Worm (Caenorhabditis elegans): ENCODE results near the gene Y53F4B.24.
A peak's percentile ranks its signal among the peaks of the same experiment; 100 is the strongest.
"Not testable (repeated sequence)": the region's sequence is repeated elsewhere in the genome, so short reads cannot be mapped to it uniquely, and the experiment has no call there.

Y53F4B.24 gene

DNA sequence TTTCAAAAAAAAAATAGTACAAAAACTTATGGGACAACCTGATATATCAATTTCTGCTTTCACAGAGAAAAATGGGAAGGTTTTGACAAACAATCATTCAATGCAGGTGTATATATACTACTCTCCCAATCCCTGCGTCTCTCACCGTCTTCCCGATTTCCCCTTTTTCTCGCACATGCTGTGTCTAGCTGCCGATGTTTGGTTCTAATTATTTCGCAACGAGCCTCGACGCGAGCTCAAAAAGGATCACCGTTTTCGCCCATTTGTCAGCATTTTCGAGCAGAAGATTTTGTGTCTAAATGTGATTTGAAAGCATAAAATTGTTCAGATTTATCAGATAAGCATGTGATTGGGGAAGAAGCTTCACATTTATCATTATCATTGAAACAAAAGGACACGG is 38.9 kb upstream of the Y53F4B.24 start (continued):
- TF ChIP-seq nhr-48 (tag; optimal IDR thresholded peaks at IDR 0.05): no peak
- no peak for TF ChIP-seq nhr-25 (tag; optimal IDR thresholded peaks at IDR 0.05; ENCODE audit: borderline replicate concordance, insufficient read depth)

DNA sequence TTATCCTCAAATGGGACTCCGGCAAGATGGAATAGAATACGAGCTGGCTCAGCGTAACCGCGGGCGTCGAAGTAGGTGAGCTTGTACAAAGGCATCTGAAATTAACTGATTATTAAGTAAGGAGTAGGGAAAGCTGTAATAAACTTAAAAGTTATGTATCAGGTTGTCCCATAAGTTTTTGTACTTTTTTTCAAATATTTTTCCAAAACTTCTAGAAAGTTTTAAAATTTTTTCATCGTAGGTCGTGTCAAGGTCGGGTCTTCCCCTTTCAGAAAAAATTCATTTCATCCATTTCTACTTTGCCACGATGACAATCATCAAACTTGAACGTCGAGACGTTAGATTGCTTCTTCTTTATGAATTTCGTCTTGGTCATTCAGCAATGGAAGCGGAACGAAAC is 37.6 kb upstream of the Y53F4B.24 start, which contains the start of gene gst-39:
Gene gst-39, minus strand, starts transcription at position 101 of the 400 bp plus-strand sequence.
- not testable (repeated sequence) for TF ChIP-seq snpc-4 (tag; optimal IDR thresholded peaks at IDR 0.05); nhr-48 (tag; optimal IDR thresholded peaks at IDR 0.05); unc-130 (GFP tag; optimal IDR thresholded peaks at IDR 0.05)

DNA sequence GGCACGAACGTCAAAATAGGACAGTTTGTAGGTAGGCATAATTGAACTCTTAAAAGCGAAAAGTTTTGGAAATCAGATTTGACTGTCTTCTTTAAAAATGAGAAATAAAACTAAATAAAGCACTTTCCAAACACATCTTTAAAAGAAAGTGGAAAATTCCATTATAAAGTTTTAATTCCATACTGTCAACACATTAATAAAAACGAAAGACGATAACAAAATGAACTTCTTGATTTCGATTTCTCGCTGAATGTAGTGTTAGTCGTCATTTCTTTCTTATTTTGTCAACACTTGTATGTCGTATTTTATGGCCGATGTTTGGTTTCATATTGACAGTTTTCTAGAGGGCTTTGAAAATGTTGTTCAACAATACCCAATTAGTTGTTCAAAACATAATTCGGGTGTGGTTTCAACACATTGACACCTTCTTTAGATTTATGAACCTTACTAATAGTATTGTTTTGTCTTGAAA is 35.6 kb upstream of the Y53F4B.24 start, which contains the start of gene gst-29:
Gene gst-29, minus strand, starts transcription at position 51 of the 472 bp plus-strand sequence.
- TF ChIP-seq saeg-2 (GFP tag; IDR thresholded peaks at IDR 0.05): no peak
- no peak for TF ChIP-seq unc-39 (tag; optimal IDR thresholded peaks at IDR 0.05)
- TF ChIP-seq lin-15B (tag; optimal IDR thresholded peaks at IDR 0.05): no peak
- no peak for TF ChIP-seq zag-1 (tag; optimal IDR thresholded peaks at IDR 0.05)
- no peak for TF ChIP-seq nhr-102 (tag; optimal IDR thresholded peaks at IDR 0.05)
- TF ChIP-seq ces-1 (GFP tag; optimal IDR thresholded peaks at IDR 0.05): no peak
- TF ChIP-seq ztf-7 (tag; optimal IDR thresholded peaks at IDR 0.05): no peak
- TF ChIP-seq vab-7 (GFP tag; IDR thresholded peaks at IDR 0.05): no peak
- no peak for TF ChIP-seq ama-1 (optimal IDR thresholded peaks at IDR 0.05)
- TF ChIP-seq unc-62 (GFP tag; optimal IDR thresholded peaks at IDR 0.05 in 1 of 2): no peak
- no peak for TF ChIP-seq unc-62 (tag; optimal IDR thresholded peaks at IDR 0.05)
- TF ChIP-seq dmd-6 (GFP tag; IDR thresholded peaks at IDR 0.05): no peak
- TF ChIP-seq ceh-28 (tag; optimal IDR thresholded peaks at IDR 0.05): no peak
- no peak for TF ChIP-seq mep-1 (tag; optimal IDR thresholded peaks at IDR 0.05)
- TF ChIP-seq nhr-77 (tag; optimal IDR thresholded peaks at IDR 0.05): peak; percentile 53
- no peak for TF ChIP-seq lsy-2 (tag; optimal IDR thresholded peaks at IDR 0.05)
- TF ChIP-seq snpc-4 (tag; optimal IDR thresholded peaks at IDR 0.05): no peak
- no peak for TF ChIP-seq dpl-1 (GFP tag; optimal IDR thresholded peaks at IDR 0.05)
- no peak for TF ChIP-seq tag-97 (GFP tag; IDR thresholded peaks at IDR 0.05)
- no peak for TF ChIP-seq F37D6.2 (tag; optimal IDR thresholded peaks at IDR 0.05)
- no peak for TF ChIP-seq Y5F2A.4 (GFP tag; optimal IDR thresholded peaks at IDR 0.05)
- TF ChIP-seq egl-27 (tag; optimal IDR thresholded peaks at IDR 0.05): no peak
- no peak for TF ChIP-seq lin-29 (GFP tag; IDR thresholded peaks at IDR 0.05)
- TF ChIP-seq set-16 (GFP tag; IDR thresholded peaks at IDR 0.05): no peak
- TF ChIP-seq daf-12 (tag; optimal IDR thresholded peaks at IDR 0.05): no peak
- TF ChIP-seq arid-1 (GFP tag; conservative IDR thresholded peaks at IDR 0.05): no peak
- TF ChIP-seq Y48G9A.11 (GFP tag; IDR thresholded peaks at IDR 0.05): no peak
- peak; percentile 69 for TF ChIP-seq nhr-28 (tag; optimal IDR thresholded peaks at IDR 0.05)
- TF ChIP-seq nhr-10 (tag; optimal IDR thresholded peaks at IDR 0.05): no peak
- TF ChIP-seq nhr-48 (tag; optimal IDR thresholded peaks at IDR 0.05): no peak
- no peak for TF ChIP-seq nhr-111 (GFP tag; optimal IDR thresholded peaks at IDR 0.05)
- no peak for TF ChIP-seq ceh-82 (tag; optimal IDR thresholded peaks at IDR 0.05)
- TF ChIP-seq sdz-12 (GFP tag; optimal IDR thresholded peaks at IDR 0.05): no peak
- no peak for TF ChIP-seq daf-16 (GFP tag; optimal IDR thresholded peaks at IDR 0.05)
- peak; percentile 100 for TF ChIP-seq daf-16 (tag; optimal IDR thresholded peaks at IDR 0.05)
- TF ChIP-seq aly-2 (tag; optimal IDR thresholded peaks at IDR 0.05): no peak
- no peak for TF ChIP-seq lim-7 (GFP tag; IDR thresholded peaks at IDR 0.05)
- TF ChIP-seq dve-1 (tag; optimal IDR thresholded peaks at IDR 0.05; ENCODE audit: insufficient read depth): peak; percentile 63

Data from whole organism, L4 larva.